Worm (Caenorhabditis elegans): ENCODE data around the gene nca-2.

The nca-2 gene

ce11 chrIII:4987666-4988065 lies 22.3 kb downstream of the nca-2 start:
- no peak for TF ChIP-seq ceh-31 (tag; optimal IDR thresholded peaks at IDR 0.05)
- no peak for TF ChIP-seq unc-3 (GFP tag; conservative IDR thresholded peaks at IDR 0.05)
- no peak for TF ChIP-seq unc-3 (tag; optimal IDR thresholded peaks at IDR 0.05)
- TF ChIP-seq C38D4.7 (GFP tag; optimal IDR thresholded peaks at IDR 0.05) = no peak
- TF ChIP-seq pat-9 (tag; optimal IDR thresholded peaks at IDR 0.05) = no peak
- no peak for TF ChIP-seq gmeb-2 (tag; optimal IDR thresholded peaks at IDR 0.05)
- TF ChIP-seq rnt-1 (tag; optimal IDR thresholded peaks at IDR 0.05) = no peak
- TF ChIP-seq fax-1 (tag; optimal IDR thresholded peaks at IDR 0.05) = no peak
- TF ChIP-seq nfya-1 (tag; optimal IDR thresholded peaks at IDR 0.05) = no peak
- TF ChIP-seq mec-3 (tag; optimal IDR thresholded peaks at IDR 0.05; ENCODE audit: borderline replicate concordance) = no peak
- TF ChIP-seq hlh-13 (GFP tag; optimal IDR thresholded peaks at IDR 0.05) = no peak
- no peak for TF ChIP-seq eyg-1 (tag; optimal IDR thresholded peaks at IDR 0.05)
- no peak for TF ChIP-seq hlh-15 (tag; optimal IDR thresholded peaks at IDR 0.05)
- TF ChIP-seq ceh-48 (tag; optimal IDR thresholded peaks at IDR 0.05) = no peak
- TF ChIP-seq nhr-11 (tag; optimal IDR thresholded peaks at IDR 0.05) = no peak
- no peak for TF ChIP-seq hlh-30 (tag; optimal IDR thresholded peaks at IDR 0.05; ENCODE audit: insufficient read depth)
- TF ChIP-seq pqm-1 (tag; optimal IDR thresholded peaks at IDR 0.05) = no peak
- no peak for TF ChIP-seq ceh-14 (tag; optimal IDR thresholded peaks at IDR 0.05)
- TF ChIP-seq fkh-10 (GFP tag; optimal IDR thresholded peaks at IDR 0.05) = no peak

ce11 chrIII:4998111-4998859 lies 32.9 kb downstream of the nca-2 start, which contains the start of gene tmem-131:
TSS of gene tmem-131 (minus strand) at chrIII:4998161.
- TF ChIP-seq pha-4 (tag; optimal IDR thresholded peaks at IDR 0.05) (no peak), nfya-1 (tag; optimal IDR thresholded peaks at IDR 0.05) (peak; percentile 14)

- TF ChIP-seq K02D7.2 (tag; optimal IDR thresholded peaks at IDR 0.05) = no peak
- TF ChIP-seq ceh-31 (tag; optimal IDR thresholded peaks at IDR 0.05) = no peak
- peak; percentile 73 for TF ChIP-seq ets-4 (tag; optimal IDR thresholded peaks at IDR 0.05)
- no peak for TF ChIP-seq nhr-11 (tag; optimal IDR thresholded peaks at IDR 0.05)
- no peak for TF ChIP-seq syd-9 (tag; optimal IDR thresholded peaks at IDR 0.05)
- TF ChIP-seq madf-2 (tag; optimal IDR thresholded peaks at IDR 0.05) = no peak
- TF ChIP-seq dmd-4 (tag; optimal IDR thresholded peaks at IDR 0.05; ENCODE audit: borderline replicate concordance) = no peak
- no peak for TF ChIP-seq ceh-9 (tag; optimal IDR thresholded peaks at IDR 0.05)
- TF ChIP-seq pax-1 (tag; optimal IDR thresholded peaks at IDR 0.05) = no peak
- TF ChIP-seq ceh-2 (tag; optimal IDR thresholded peaks at IDR 0.05) = peak; percentile 24
- TF ChIP-seq Y22D7AL.16 (tag; optimal IDR thresholded peaks at IDR 0.05) = no peak
- no peak for TF ChIP-seq T23F11.4 (GFP tag; optimal IDR thresholded peaks at IDR 0.05)
- no peak for TF ChIP-seq ceh-24 (tag; optimal IDR thresholded peaks at IDR 0.05)
Observed at ce11 chrIII:4998956-4999425, 33.6 kb downstream of the nca-2 start, which contains the start of gene smcr-8. TSS of gene smcr-8 (plus strand) at chrIII:4999375.

ce11 chrIII:5002231-5002630 lies 36.9 kb downstream of the nca-2 start, which contains the start of gene R144.10:
TSS of gene R144.10 (minus strand) at chrIII:5002331.
- TF ChIP-seq npax-4 (tag; optimal IDR thresholded peaks at IDR 0.05) (no peak), F13H6.1 (tag; optimal IDR thresholded peaks at IDR 0.05) (no peak), odd-2 (tag; optimal IDR thresholded peaks at IDR 0.05) (no peak), C08G9.2 (tag; optimal IDR thresholded peaks at IDR 0.05) (no peak), tbx-7 (tag; optimal IDR thresholded peaks at IDR 0.05) (no peak), pqm-1 (tag; optimal IDR thresholded peaks at IDR 0.05) (no peak), ama-1 (optimal IDR thresholded peaks at IDR 0.05) (no peak), dve-1 (tag; optimal IDR thresholded peaks at IDR 0.05) (no peak), pha-4 (tag; optimal IDR thresholded peaks at IDR 0.05) (no peak), ets-4 (tag; optimal IDR thresholded peaks at IDR 0.05) (no peak), ceh-45 (GFP tag; IDR thresholded peaks at IDR 0.05) (no peak), ceh-30 (tag; optimal IDR thresholded peaks at IDR 0.05) (no peak), hlh-8 (tag; optimal IDR thresholded peaks at IDR 0.05) (no peak), sox-2 (GFP tag; IDR thresholded peaks at IDR 0.05) (no peak), eyg-1 (tag; optimal IDR thresholded peaks at IDR 0.05) (no peak)

Data from whole organism, late embryonic.